Worm (Caenorhabditis elegans): Measurements from ENCODE around the gene dnj-22.
A peak's percentile ranks its signal among the peaks of the same experiment; 100 is the strongest.

dnj-22 gene

DNA sequence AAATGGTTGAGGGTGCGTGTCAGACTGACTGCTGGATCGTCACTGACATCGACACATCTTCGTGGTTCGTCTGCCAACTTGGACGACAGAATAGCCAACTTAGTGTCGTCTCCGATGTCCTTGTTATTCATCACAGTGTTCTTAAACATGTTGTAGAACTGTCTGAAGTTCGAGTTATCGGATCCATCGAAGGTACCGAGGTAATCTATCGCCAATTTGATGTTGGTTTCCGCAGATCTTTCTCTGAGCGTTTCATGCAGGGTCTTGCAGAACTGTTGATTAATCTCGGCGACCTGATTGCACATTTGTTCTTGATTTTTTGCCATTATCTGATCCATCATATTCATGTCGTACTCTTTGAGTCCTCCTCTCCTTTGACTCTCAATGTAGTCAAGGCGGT is 19.4 kb upstream of the dnj-22 start:
- no peak for TF ChIP-seq ztf-1 (GFP tag; conservative IDR thresholded peaks at IDR 0.05)
- no peak for TF ChIP-seq nhr-77 (tag; optimal IDR thresholded peaks at IDR 0.05)
- TF ChIP-seq lin-13 (GFP tag; optimal IDR thresholded peaks at IDR 0.05) = no peak
- TF ChIP-seq lin-39 (tag; optimal IDR thresholded peaks at IDR 0.05) = no peak
- no peak for TF ChIP-seq ceh-16 (tag; optimal IDR thresholded peaks at IDR 0.05)
- no peak for TF ChIP-seq crh-2 (tag; optimal IDR thresholded peaks at IDR 0.05)
- TF ChIP-seq nhr-6 (tag; optimal IDR thresholded peaks at IDR 0.05) = no peak
- no peak for TF ChIP-seq nhr-25 (tag; optimal IDR thresholded peaks at IDR 0.05)
- no peak for TF ChIP-seq mdl-1 (tag; optimal IDR thresholded peaks at IDR 0.05)
- TF ChIP-seq elt-3 (tag; optimal IDR thresholded peaks at IDR 0.05) = no peak
- TF ChIP-seq lsy-2 (tag; optimal IDR thresholded peaks at IDR 0.05) = no peak
- TF ChIP-seq alr-1 (tag; optimal IDR thresholded peaks at IDR 0.05) = no peak
- no peak for TF ChIP-seq dmd-4 (tag; optimal IDR thresholded peaks at IDR 0.05)
- no peak for TF ChIP-seq nhr-237 (tag; optimal IDR thresholded peaks at IDR 0.05)
- no peak for TF ChIP-seq nhr-12 (tag; optimal IDR thresholded peaks at IDR 0.05)
- no peak for TF ChIP-seq R02D3.7 (tag; optimal IDR thresholded peaks at IDR 0.05)
- no peak for TF ChIP-seq zag-1 (tag; optimal IDR thresholded peaks at IDR 0.05)

DNA sequence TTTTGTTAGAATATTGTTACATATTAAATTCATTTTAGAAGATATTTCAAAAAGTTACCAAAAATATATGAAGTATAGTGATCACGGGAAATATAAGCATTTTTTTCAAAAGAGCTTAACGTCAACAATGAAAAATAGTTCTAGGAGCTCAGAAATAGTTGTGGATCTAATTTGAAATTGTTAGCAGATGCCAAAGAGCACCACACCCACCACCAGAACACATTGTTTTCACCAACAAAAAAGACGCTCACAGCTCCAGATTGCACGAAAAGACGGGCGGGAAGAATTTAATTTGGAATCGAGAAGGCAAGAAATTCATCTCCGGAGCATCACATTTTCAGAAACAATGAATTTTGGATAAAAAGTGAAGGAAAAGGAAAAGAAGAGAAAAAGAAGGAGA is 9.0 kb upstream of the dnj-22 start, which contains the start of gene gplb-1:
Gene gplb-1 (minus strand): TSS at position 337 of the 400 bp plus-strand sequence.
- no peak for TF ChIP-seq mab-5 (tag; optimal IDR thresholded peaks at IDR 0.05)
- no peak for TF ChIP-seq ceh-16 (tag; optimal IDR thresholded peaks at IDR 0.05)

DNA sequence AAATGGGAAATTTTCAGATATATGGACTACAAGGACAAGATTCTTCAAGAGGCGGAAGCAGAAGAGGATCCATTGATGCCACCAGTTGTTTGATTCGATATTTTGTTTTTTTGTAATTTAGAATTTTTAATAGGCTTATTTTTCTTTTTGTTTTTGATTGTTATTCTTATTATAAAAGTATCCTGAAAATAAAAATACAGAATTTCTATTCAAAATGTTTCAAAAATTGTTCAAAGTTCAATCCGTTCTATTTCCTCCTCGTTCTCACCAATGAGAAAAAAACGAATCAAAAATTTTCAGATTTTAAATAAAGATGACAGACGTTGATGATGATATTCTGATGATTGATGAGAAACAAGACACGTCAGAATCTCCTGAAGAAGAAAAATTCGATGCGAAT is 6.8 kb upstream of the dnj-22 start, which contains the start of gene phf-30:
Gene phf-30 (plus strand): TSS at position 301 of the 400 bp plus-strand sequence.
- TF ChIP-seq snpc-4 (tag; optimal IDR thresholded peaks at IDR 0.05) (no peak), unc-55 (GFP tag; optimal IDR thresholded peaks at IDR 0.05) (peak; percentile 1), zag-1 (tag; optimal IDR thresholded peaks at IDR 0.05) (no peak)

DNA sequence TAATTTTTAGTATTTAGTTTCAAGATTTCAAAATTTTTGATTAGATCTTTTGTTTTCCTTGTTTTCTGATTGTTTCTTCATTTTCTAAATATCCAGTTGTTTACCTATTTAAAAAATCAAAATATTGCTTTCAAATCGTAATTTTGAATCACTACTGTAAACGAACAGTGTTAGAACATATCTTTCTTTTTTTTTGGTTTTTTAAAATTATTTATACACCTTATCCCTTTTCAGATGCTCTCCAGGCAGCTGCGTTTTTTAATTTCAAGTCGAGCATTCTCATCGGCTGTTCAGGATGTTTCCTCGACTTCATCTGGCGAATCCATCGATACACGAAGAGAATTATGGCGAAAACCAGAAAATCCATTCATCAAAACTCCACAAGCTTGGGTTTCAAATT is 5.1 kb upstream of the dnj-22 start, which contains the start of gene mrpl-4:
Gene mrpl-4 (plus strand): TSS at position 235 of the 400 bp plus-strand sequence.
- no peak for TF ChIP-seq unc-62 (GFP tag; optimal IDR thresholded peaks at IDR 0.05)
- TF ChIP-seq sem-4 (tag; optimal IDR thresholded peaks at IDR 0.05) = no peak
- TF ChIP-seq mab-5 (tag; optimal IDR thresholded peaks at IDR 0.05) = no peak
- no peak for TF ChIP-seq unc-55 (GFP tag; optimal IDR thresholded peaks at IDR 0.05)
- TF ChIP-seq ztf-11 (tag; optimal IDR thresholded peaks at IDR 0.05) = no peak
- TF ChIP-seq ceh-16 (tag; optimal IDR thresholded peaks at IDR 0.05) = no peak
- no peak for TF ChIP-seq ZK546.5 (tag; optimal IDR thresholded peaks at IDR 0.05)
- no peak for TF ChIP-seq lin-11 (tag; optimal IDR thresholded peaks at IDR 0.05)
- TF ChIP-seq lsy-2 (tag; optimal IDR thresholded peaks at IDR 0.05) = no peak
- no peak for TF ChIP-seq sma-9 (GFP tag; optimal IDR thresholded peaks at IDR 0.05)
- no peak for TF ChIP-seq sma-9 (tag; optimal IDR thresholded peaks at IDR 0.05)
- no peak for TF ChIP-seq skn-1 (tag; optimal IDR thresholded peaks at IDR 0.05)

DNA sequence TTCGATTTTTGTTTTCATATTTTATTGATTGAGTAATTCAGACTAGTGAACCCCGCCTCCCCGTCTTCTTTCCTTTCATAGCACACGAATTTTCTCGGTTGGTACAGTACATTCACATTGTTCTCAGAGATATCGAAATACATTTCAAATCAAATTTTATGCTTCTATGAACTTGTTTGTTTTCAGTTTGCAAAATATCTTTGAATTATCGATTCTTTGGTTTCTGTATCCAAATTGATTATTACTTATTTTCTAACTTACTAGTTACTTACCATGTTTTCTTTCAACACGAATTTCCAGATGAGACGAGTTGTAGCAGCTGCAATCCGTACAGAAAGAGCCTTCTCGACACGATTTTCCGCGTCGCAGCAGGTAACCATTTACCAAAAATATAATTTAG is 3.5 kb upstream of the dnj-22 start, which contains the start of gene mrps-2:
Gene mrps-2 (plus strand): TSS at position 301 of the 400 bp plus-strand sequence.
- TF ChIP-seq crh-2 (tag; optimal IDR thresholded peaks at IDR 0.05) (no peak), elt-1 (tag; optimal IDR thresholded peaks at IDR 0.05) (no peak), skn-1 (tag; optimal IDR thresholded peaks at IDR 0.05) (no peak)

DNA sequence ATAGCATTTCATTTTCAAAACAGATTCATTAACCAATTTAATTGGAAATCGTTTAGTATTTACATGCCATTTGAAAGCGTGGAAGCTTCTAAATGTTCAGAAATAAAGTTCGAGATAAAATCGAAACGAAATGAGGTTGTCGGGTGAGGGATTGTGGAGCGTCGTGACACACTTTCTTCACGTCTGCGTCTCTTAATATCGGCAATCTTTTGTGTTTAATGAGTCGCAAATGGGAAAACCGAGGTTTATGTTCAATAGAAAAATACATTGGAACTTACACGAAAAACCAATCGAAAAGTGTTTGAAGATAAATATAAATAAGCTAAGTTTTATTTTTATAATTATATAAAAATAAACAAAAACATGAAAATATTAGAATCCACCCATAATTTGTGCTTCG is 1.1 kb downstream of the dnj-22 start:
- TF ChIP-seq ama-1 (optimal IDR thresholded peaks at IDR 0.05) (no peak), lsy-2 (tag; optimal IDR thresholded peaks at IDR 0.05) (peak in 1 of 2 experiments; percentile 27), mdl-1 (tag; optimal IDR thresholded peaks at IDR 0.05) (no peak), ztf-4 (tag; optimal IDR thresholded peaks at IDR 0.05) (no peak), mab-5 (tag; optimal IDR thresholded peaks at IDR 0.05) (no peak), nhr-129 (tag; optimal IDR thresholded peaks at IDR 0.05) (peak; percentile 7), ztf-11 (tag; optimal IDR thresholded peaks at IDR 0.05) (no peak), lin-13 (GFP tag; optimal IDR thresholded peaks at IDR 0.05) (peak; percentile 30), nhr-11 (tag; optimal IDR thresholded peaks at IDR 0.05) (no peak), snpc-4 (tag; optimal IDR thresholded peaks at IDR 0.05) (no peak), sem-4 (tag; optimal IDR thresholded peaks at IDR 0.05) (peak; percentile 30), unc-55 (GFP tag; optimal IDR thresholded peaks at IDR 0.05) (peak; percentile 46), sma-9 (GFP tag; optimal IDR thresholded peaks at IDR 0.05) (no peak), sma-9 (tag; optimal IDR thresholded peaks at IDR 0.05) (no peak), lin-11 (tag; optimal IDR thresholded peaks at IDR 0.05) (no peak), C34F6.9 (tag; optimal IDR thresholded peaks at IDR 0.05) (peak; percentile 42), elt-1 (tag; optimal IDR thresholded peaks at IDR 0.05) (no peak), egl-27 (tag; optimal IDR thresholded peaks at IDR 0.05) (no peak), F13H6.1 (tag; optimal IDR thresholded peaks at IDR 0.05) (no peak), nhr-12 (tag; optimal IDR thresholded peaks at IDR 0.05) (no peak), aly-2 (tag; optimal IDR thresholded peaks at IDR 0.05) (no peak), crh-2 (tag; optimal IDR thresholded peaks at IDR 0.05) (no peak), zag-1 (tag; optimal IDR thresholded peaks at IDR 0.05) (no peak), nhr-10 (tag; optimal IDR thresholded peaks at IDR 0.05) (no peak), peb-1 (tag; optimal IDR thresholded peaks at IDR 0.05) (no peak)
